Worm (Caenorhabditis elegans) whole organism, L2 larva: ENCODE measurements around the gene gcy-32.

ENCODE experiments used
- ama-1 ChIP-seq: fragments of 150-350 bp; optimal IDR thresholded peaks from 2 replicates; lab custom pipeline; 2018; ENCODE audit warnings: inconsistent platforms
- dmd-4 ChIP-seq: sonication (generic microtip); optimal IDR thresholded peaks from 2 replicates; lab custom pipeline; 2017; ENCODE audit warnings: missing biosample characterization, missing genetic modification characterization
- elt-3 ChIP-seq: sonication (generic microtip); optimal IDR thresholded peaks from 2 replicates; lab custom pipeline; 2017; ENCODE audit warnings: missing biosample characterization, missing genetic modification characterization
- nhr-11 ChIP-seq: fragments of 150-350 bp; optimal IDR thresholded peaks from 2 replicates; lab custom pipeline; 2014; ENCODE audit warnings: missing biosample characterization, missing genetic modification characterization
- nhr-12 ChIP-seq: fragments of 150-350 bp; optimal IDR thresholded peaks from 2 replicates; lab custom pipeline; 2014; ENCODE audit warnings: missing biosample characterization, missing genetic modification characterization
- nhr-237 ChIP-seq: fragments of 150-350 bp; optimal IDR thresholded peaks from 2 replicates; lab custom pipeline; 2014; ENCODE audit warnings: missing biosample characterization, missing genetic modification characterization
- snpc-4 ChIP-seq: fragments of 150-350 bp; optimal IDR thresholded peaks from 2 replicates; lab custom pipeline; 2014; ENCODE audit warnings: missing biosample characterization, missing genetic modification characterization
- zag-1 ChIP-seq: fragments of 150-350 bp; optimal IDR thresholded peaks from 2 replicates; lab custom pipeline; 2014; ENCODE audit warnings: missing biosample characterization, missing genetic modification characterization
- ztf-11 ChIP-seq: sonication (generic microtip); optimal IDR thresholded peaks from 2 replicates; lab custom pipeline; 2017; ENCODE audit warnings: missing biosample characterization, missing genetic modification characterization

ce11 chrV:13936850-13937249 lies 21.6 kb upstream of the gcy-32 start, which contains the start of gene srw-145:
- TF ChIP-seq snpc-4 (tag; lab: Kevin White, UChicago) (no peak), elt-3 (no peak), nhr-12 (tag; lab: Kevin White, UChicago) (peak; percentile 3), ama-1 (lab: Kevin White, UChicago) (no peak), nhr-237 (tag; lab: Kevin White, UChicago) (no peak), dmd-4 (tag; lab: Kevin White, UChicago) (no peak), zag-1 (tag; lab: Kevin White, UChicago) (no peak), ztf-11 (tag; lab: Kevin White, UChicago) (no peak), nhr-11 (no peak)
